Worm (Caenorhabditis elegans) whole organism, midembryonic: ENCODE results near the gene sra-31.

ENCODE experiments used
- cog-1 ChIP-seq: sonication (generic microtip); optimal IDR thresholded peaks from 2 replicates; lab custom pipeline; 2016; ENCODE audit warnings: missing genetic modification characterization, missing compliant biosample characterization
- ref-1 ChIP-seq: fragments of 200-800 bp; sonication (Bioruptor generic); conservative IDR thresholded peaks from 2 replicates; pipeline ENCODE4 v1.3.6; 2022; ENCODE audit warnings: missing genetic modification reagents, missing genetic modification characterization, missing compliant biosample characterization
- tab-1 ChIP-seq: fragments of 200-800 bp; sonication (Bioruptor generic); IDR thresholded peaks from 2 replicates; pipeline ENCODE4 v1.3.6; 2022; ENCODE audit warnings: missing genetic modification characterization, missing compliant biosample characterization
- ztf-23 ChIP-seq: fragments of 200-800 bp; sonication (Bioruptor generic); IDR thresholded peaks from 2 replicates; pipeline ENCODE4 v1.3.6; 2022; ENCODE audit warnings: missing genetic modification reagents, missing genetic modification characterization, missing compliant biosample characterization

DNA sequence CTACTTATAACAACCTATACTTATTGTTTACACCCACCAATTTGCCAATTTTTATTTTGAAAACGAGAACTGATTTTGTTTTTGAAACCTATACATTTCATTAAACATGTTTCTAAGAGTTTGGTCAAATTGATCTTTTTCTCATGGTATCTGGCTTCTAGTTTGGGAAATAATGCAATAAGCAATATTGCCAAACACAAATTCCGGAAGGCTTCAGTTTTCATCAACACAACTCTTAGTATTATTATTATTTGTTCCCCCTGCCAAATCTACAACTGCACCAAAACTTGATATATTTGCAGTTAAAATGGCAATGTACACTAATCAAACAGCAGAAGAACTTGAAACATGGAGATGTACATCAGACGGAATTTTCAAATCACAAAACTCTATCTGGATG is 9.6 kb downstream of the sra-31 start, which contains the start of gene sra-27:
- TF ChIP-seq ztf-23 (GFP tag; lab: Robert Waterston, UW) (no peak), tab-1 (GFP tag; lab: Robert Waterston, UW) (no peak), cog-1 (tag; lab: Kevin White, UChicago) (no peak), ref-1 (GFP tag; lab: Robert Waterston, UW) (no peak)
